Fruit fly (Drosophila melanogaster) whole organism: Measurements from ENCODE around the gene Obp19c.

Source experiments
- CG8478 ChIP-seq: fragments of >200 bp; optimal IDR thresholded peaks from 2 replicates; lab custom pipeline; 2018; ENCODE audit warnings: inconsistent platforms
- Dll ChIP-seq: fragments of >200 bp; optimal IDR thresholded peaks from 2 replicates; lab custom pipeline; 2017
- EcR ChIP-seq, 2 experiments: fragments of >200 bp; optimal IDR thresholded peaks; 2 replicates each; lab custom pipeline; 2017; ENCODE audit warnings: missing biosample characterization in 2 of 2, missing genetic modification characterization in 2 of 2, missing genetic modification reagents in 2 of 2
- pan ChIP-seq: fragments of >200 bp; optimal IDR thresholded peaks from 2 replicates; lab custom pipeline; 2017
- psq ChIP-seq: fragments of >200 bp; optimal IDR thresholded peaks from 2 replicates; lab custom pipeline; 2017
- usp ChIP-seq: fragments of >200 bp; optimal IDR thresholded peaks from 2 replicates; lab custom pipeline; 2017; ENCODE audit warnings: missing biosample characterization, missing genetic modification characterization, mixed read lengths

DNA sequence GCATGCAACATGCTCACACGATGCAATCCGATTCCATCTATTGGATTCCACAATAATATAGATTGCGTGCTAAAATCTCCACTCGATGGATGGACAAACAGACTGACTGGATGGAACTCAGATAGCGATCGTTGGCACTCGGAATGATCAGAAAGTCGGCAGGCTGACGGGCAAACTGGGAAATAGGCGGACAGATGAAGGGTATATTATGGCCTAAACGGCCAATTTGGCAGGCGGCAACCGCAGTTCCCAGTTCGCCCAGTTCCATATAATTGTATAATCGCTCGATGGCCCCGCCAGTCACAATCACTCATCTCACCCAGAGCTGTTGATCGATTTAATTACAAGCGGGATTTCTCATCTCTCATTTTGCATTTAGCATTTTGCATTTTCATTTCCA, 549 bp upstream of the Obp19c start, which contains the start of gene Obp19d:
- TF ChIP-seq psq (lab: Kevin White, UChicago): no peak
- TF ChIP-seq usp (GFP tag; lab: Kevin White, UChicago): no peak
- no peak for TF ChIP-seq pan (lab: Kevin White, UChicago)
- TF ChIP-seq Dll (lab: Kevin White, UChicago): no peak
- no peak for TF ChIP-seq EcR (GFP tag; optimal IDR thresholded peaks at IDR 0.05; lab: Kevin White, UChicago)
- no peak for TF ChIP-seq CG8478 (lab: Kevin White, UChicago)
